Fruit fly (Drosophila melanogaster) whole organism, embryonic: ENCODE results near the gene CG7381.

Experiments
- Bteb2 ChIP-seq: fragments of 200-800 bp; sonication (Bioruptor generic); optimal IDR thresholded peaks from 2 replicates; lab custom pipeline; 2016; ENCODE audit warnings: missing biosample characterization, missing genetic modification characterization
- CG10462 ChIP-seq: fragments of 200-800 bp; sonication (Bioruptor generic); optimal IDR thresholded peaks from 2 replicates; lab custom pipeline; 2016; ENCODE audit warnings: missing biosample characterization, missing genetic modification characterization
- CG11560 ChIP-seq: fragments of 200-800 bp; sonication (Bioruptor generic); IDR thresholded peaks from 3 replicates; pipeline ENCODE4 v1.3.6; 2022; ENCODE audit warnings: missing biosample characterization, missing genetic modification characterization
- CG11696 ChIP-seq: fragments of 200-800 bp; sonication (Bioruptor generic); IDR thresholded peaks from 2 replicates; pipeline ENCODE4 v1.3.6; 2022; ENCODE audit warnings: missing biosample characterization, missing genetic modification characterization
- CG12299 ChIP-seq: fragments of 200-800 bp; sonication (Bioruptor generic); optimal IDR thresholded peaks from 2 replicates; lab custom pipeline; 2018; ENCODE audit warnings: missing biosample characterization, mild to moderate bottlenecking, missing genetic modification characterization
- CG14014 ChIP-seq: fragments of 200-800 bp; sonication (Bioruptor generic); IDR thresholded peaks from 2 replicates; pipeline ENCODE4 v1.3.6; 2022; ENCODE audit warnings: missing biosample characterization, missing genetic modification characterization
- CG15073 ChIP-seq: fragments of 200-800 bp; sonication (Bioruptor generic); optimal IDR thresholded peaks from 2 replicates; lab custom pipeline; 2016; ENCODE audit warnings: missing biosample characterization, missing genetic modification characterization
- CG17912 ChIP-seq: fragments of 200-800 bp; sonication (Bioruptor generic); optimal IDR thresholded peaks from 2 replicates; lab custom pipeline; 2018; ENCODE audit warnings: missing biosample characterization, mild to moderate bottlenecking, missing genetic modification characterization
- CG2889 ChIP-seq: fragments of 200-800 bp; sonication (Bioruptor generic); IDR thresholded peaks from 3 replicates; pipeline ENCODE4 v1.3.6; 2022; ENCODE audit warnings: missing biosample characterization, missing genetic modification characterization
- CG30020 ChIP-seq: fragments of 200-800 bp; optimal IDR thresholded peaks from 2 replicates; lab custom pipeline; 2019; ENCODE audit warnings: missing biosample characterization, mild to moderate bottlenecking, missing genetic modification characterization, moderate library complexity
- CG31224 ChIP-seq: fragments of 200-800 bp; sonication (Bioruptor generic); IDR thresholded peaks from 2 replicates; pipeline ENCODE4 v1.3.6; 2022; ENCODE audit warnings: missing biosample characterization, missing genetic modification characterization
- CG31388 ChIP-seq: fragments of 200-800 bp; sonication (Bioruptor generic); optimal IDR thresholded peaks from 2 replicates; lab custom pipeline; 2016; ENCODE audit warnings: missing biosample characterization, missing genetic modification characterization
- CG31441 ChIP-seq: fragments of 200-800 bp; sonication (Bioruptor generic); IDR thresholded peaks from 2 replicates; pipeline ENCODE4 v1.3.6; 2022; ENCODE audit warnings: missing biosample characterization, missing genetic modification characterization
- CG32772 ChIP-seq: fragments of 200-800 bp; sonication (Bioruptor generic); IDR thresholded peaks from 2 replicates; pipeline ENCODE4 v1.3.6; 2022; ENCODE audit warnings: missing biosample characterization, missing genetic modification characterization
- CG4424 ChIP-seq: fragments of 200-800 bp; sonication (Bioruptor generic); optimal IDR thresholded peaks from 3 replicates; lab custom pipeline; 2016; ENCODE audit warnings: missing biosample characterization, missing genetic modification characterization
- CoRest ChIP-seq: fragments of 200-800 bp; sonication (Bioruptor generic); optimal IDR thresholded peaks from 3 replicates; lab custom pipeline; 2018; ENCODE audit warnings: missing biosample characterization, mild to moderate bottlenecking, missing genetic modification characterization, moderate library complexity
- Dek ChIP-seq: fragments of 200-800 bp; sonication (Bioruptor generic); optimal IDR thresholded peaks from 3 replicates; lab custom pipeline; 2019; ENCODE audit warnings: missing biosample characterization, mild to moderate bottlenecking, missing genetic modification characterization, moderate library complexity
- Dp ChIP-seq: fragments of 200-800 bp; sonication (Bioruptor generic); optimal IDR thresholded peaks from 2 replicates; lab custom pipeline; 2018; ENCODE audit warnings: missing biosample characterization, mild to moderate bottlenecking, missing genetic modification characterization, moderate library complexity
- E2f1 ChIP-seq: fragments of 200-800 bp; sonication (Bioruptor generic); IDR thresholded peaks from 2 replicates; pipeline ENCODE4 v1.3.6; 2022; ENCODE audit warnings: missing biosample characterization, missing genetic modification characterization
- Ets97D ChIP-seq: fragments of 200-800 bp; sonication (Bioruptor generic); optimal IDR thresholded peaks from 3 replicates; lab custom pipeline; 2016; ENCODE audit warnings: missing biosample characterization, missing genetic modification characterization
- Gsc ChIP-seq: fragments of 200-800 bp; sonication (Bioruptor generic); IDR thresholded peaks from 2 replicates; pipeline ENCODE4 v1.3.6; 2022; ENCODE audit warnings: missing biosample characterization, missing genetic modification characterization
- HLH3B ChIP-seq: fragments of 200-800 bp; sonication (Bioruptor generic); IDR thresholded peaks from 2 replicates; pipeline ENCODE4 v1.3.6; 2022; ENCODE audit warnings: missing biosample characterization, missing genetic modification characterization
- Hsf ChIP-seq: fragments of 200-800 bp; sonication (Bioruptor generic); optimal IDR thresholded peaks from 3 replicates; lab custom pipeline; 2016; ENCODE audit warnings: missing biosample characterization, missing genetic modification characterization
- NFAT ChIP-seq: fragments of 200-800 bp; sonication (Bioruptor generic); IDR thresholded peaks from 2 replicates; pipeline ENCODE4 v1.3.6; 2022; ENCODE audit warnings: missing biosample characterization, missing genetic modification characterization
- Optix ChIP-seq: fragments of 200-800 bp; sonication (Bioruptor generic); IDR thresholded peaks from 3 replicates; pipeline ENCODE4 v1.3.6; 2022; ENCODE audit warnings: missing biosample characterization, missing genetic modification characterization
- Ptx1 ChIP-seq: fragments of 200-800 bp; sonication (Bioruptor generic); IDR thresholded peaks from 2 replicates; pipeline ENCODE4 v1.3.6; 2022; ENCODE audit warnings: missing biosample characterization, missing genetic modification characterization
- Trl ChIP-seq, 3 experiments: fragments of >200 bp in 2 of 3; fragments of 200-800 bp in 1 of 3; sonication (Bioruptor generic) in 1 of 3; optimal IDR thresholded peaks; 2 replicates in 1 of 3; 3 replicates in 2 of 3; lab custom pipeline; 2016 to 2017; ENCODE audit warnings: missing biosample characterization in 1 of 3, missing genetic modification characterization in 1 of 3
- Xrp1 ChIP-seq: fragments of 200-800 bp; sonication (Bioruptor generic); IDR thresholded peaks from 2 replicates; pipeline ENCODE4 v1.3.6; 2022; ENCODE audit warnings: missing biosample characterization, missing genetic modification characterization
- ab ChIP-seq: fragments of 200-800 bp; sonication (Bioruptor generic); optimal IDR thresholded peaks from 2 replicates; lab custom pipeline; 2016; ENCODE audit warnings: missing biosample characterization, missing genetic modification characterization
- ash1 ChIP-seq: fragments of 200-800 bp; sonication (Bioruptor generic); optimal IDR thresholded peaks from 2 replicates; lab custom pipeline; 2018; ENCODE audit warnings: missing biosample characterization, mild to moderate bottlenecking, missing genetic modification characterization
- ato ChIP-seq: fragments of 200-800 bp; sonication (Bioruptor generic); IDR thresholded peaks from 2 replicates; pipeline ENCODE4 v1.3.6; 2022; ENCODE audit warnings: missing biosample characterization, missing genetic modification characterization; ENCODE audit not compliant: partially characterized antibody
- bbx ChIP-seq: fragments of 200-800 bp; sonication (Bioruptor generic); IDR thresholded peaks from 2 replicates; pipeline ENCODE4 v1.3.6; 2022; ENCODE audit warnings: missing biosample characterization, missing genetic modification characterization; ENCODE audit not compliant: partially characterized antibody
- bowl ChIP-seq: fragments of 200-800 bp; sonication (Bioruptor generic); IDR thresholded peaks from 2 replicates; pipeline ENCODE4 v1.3.6; 2022; ENCODE audit warnings: missing biosample characterization, missing genetic modification characterization
- bsh ChIP-seq, 2 experiments: fragments of 200-800 bp; sonication (Bioruptor generic); optimal IDR thresholded peaks; 2 replicates each; lab custom pipeline; 2017 to 2018; ENCODE audit warnings: mild to moderate bottlenecking in 2 of 2, missing biosample characterization in 2 of 2, missing genetic modification characterization in 2 of 2, moderate library complexity in 1 of 2
- cad ChIP-seq: fragments of >200 bp; optimal IDR thresholded peaks from 2 replicates; lab custom pipeline; 2017; ENCODE audit warnings: missing biosample characterization, missing genetic modification characterization
- croc ChIP-seq: fragments of 200-800 bp; sonication (Bioruptor generic); conservative IDR thresholded peaks from 3 replicates; pipeline ENCODE4 v1.3.6; 2022; ENCODE audit warnings: missing biosample characterization, missing genetic modification characterization
- kah ChIP-seq: fragments of 200-800 bp; sonication (Bioruptor generic); optimal IDR thresholded peaks from 2 replicates; lab custom pipeline; 2018; ENCODE audit warnings: missing biosample characterization, mild to moderate bottlenecking, missing genetic modification characterization
- ken ChIP-seq: fragments of 200-800 bp; sonication (Bioruptor generic); IDR thresholded peaks from 3 replicates; pipeline ENCODE4 v1.3.6; 2022; ENCODE audit warnings: missing biosample characterization, missing genetic modification characterization
- pb ChIP-seq: fragments of 200-800 bp; sonication (Bioruptor generic); optimal IDR thresholded peaks from 3 replicates; lab custom pipeline; 2016; ENCODE audit warnings: missing biosample characterization, missing genetic modification characterization
- psq ChIP-seq: fragments of 200-800 bp; sonication (Bioruptor generic); optimal IDR thresholded peaks from 2 replicates; lab custom pipeline; 2017; ENCODE audit warnings: missing biosample characterization, missing genetic modification characterization
- scrt ChIP-seq: fragments of 200-800 bp; sonication (Bioruptor generic); optimal IDR thresholded peaks from 2 replicates; lab custom pipeline; 2018; ENCODE audit warnings: missing biosample characterization, mild to moderate bottlenecking, missing genetic modification characterization, moderate library complexity
- sens ChIP-seq: fragments of 200-800 bp; sonication (Bioruptor generic); peaks from one replicate; lab custom pipeline; 2016; ENCODE audit warnings: missing biosample characterization, missing genetic modification characterization
- sob ChIP-seq: fragments of 200-800 bp; sonication (Bioruptor generic); IDR thresholded peaks from 2 replicates; pipeline ENCODE4 v1.3.6; 2022; ENCODE audit warnings: missing biosample characterization, missing genetic modification characterization
- ssp ChIP-seq: fragments of 200-800 bp; sonication (Bioruptor generic); IDR thresholded peaks from 2 replicates; pipeline ENCODE4 v1.3.6; 2022; ENCODE audit warnings: missing biosample characterization, missing genetic modification characterization
- tap ChIP-seq: fragments of 200-800 bp; optimal IDR thresholded peaks from 3 replicates; lab custom pipeline; 2019; ENCODE audit warnings: missing biosample characterization, mild to moderate bottlenecking, missing genetic modification characterization, moderate library complexity
- tgo ChIP-seq: fragments of 200-800 bp; sonication (Bioruptor generic); IDR thresholded peaks from 3 replicates; pipeline ENCODE4 v1.3.6; 2022; ENCODE audit warnings: missing biosample characterization, missing genetic modification characterization
- tll ChIP-seq, 2 experiments: fragments of 200-800 bp in 1 of 2; fragments of >200 bp in 1 of 2; sonication (Bioruptor generic) in 1 of 2; optimal IDR thresholded peaks; 2 replicates each; lab custom pipeline; 2017 to 2019; ENCODE audit warnings: missing biosample characterization in 2 of 2, missing genetic modification characterization in 2 of 2, mild to moderate bottlenecking in 1 of 2, moderate library complexity in 1 of 2
- trh ChIP-seq: fragments of 200-800 bp; sonication (Bioruptor generic); optimal IDR thresholded peaks from 2 replicates; lab custom pipeline; 2016; ENCODE audit warnings: missing biosample characterization, missing genetic modification characterization
- ttk ChIP-seq: fragments of 200-800 bp; sonication (Bioruptor generic); IDR thresholded peaks from 2 replicates; pipeline ENCODE4 v2.1.2; 2022; ENCODE audit warnings: missing biosample characterization, missing genetic modification characterization

CG7381 gene

dm6 chr3R:12982167-12982981 is 5.1 kb upstream of the CG7381 start (continued):
- TF ChIP-seq Xrp1 (peak; percentile 58; the same call in 1 of the 2 replicates), pb (GFP tag; lab: Kevin White, UChicago) (no peak), cad (no peak), CG14014 (GFP tag; lab: Robert Waterston, UW) (peak; percentile 58), psq (GFP tag; lab: Kevin White, UChicago) (no peak), ash1 (GFP tag; lab: Kevin White, UChicago) (no peak), bowl (GFP tag; lab: Robert Waterston, UW) (no peak), CG31441 (GFP tag; lab: Robert Waterston, UW) (peak; percentile 63; the same call in 1 of the 2 replicates), ab (GFP tag; lab: Kevin White, UChicago) (peak; percentile 29), Optix (GFP tag; lab: Robert Waterston, UW) (0 out of 3 replicates have a peak, but pooled peaks have one; percentile 5), CoRest (tag; lab: Kevin White, UChicago) (peak; percentile 85), CG31388 (GFP tag; lab: Kevin White, UChicago) (no peak), sens (peak; percentile 76), CG12299 (tag; lab: Kevin White, UChicago) (peak; percentile 14), CG32772 (GFP tag; lab: Robert Waterston, UW) (peak; percentile 66), bbx (GFP tag; lab: Robert Waterston, UW) (0 out of 2 replicates have a peak, but pooled peaks have one; percentile 25), Trl (optimal IDR thresholded peaks at IDR 0.05; lab: Kevin White, UChicago) (no peak), Trl (GFP tag; optimal IDR thresholded peaks at IDR 0.05; lab: Kevin White, UChicago) (no peak), Ets97D (GFP tag; lab: Kevin White, UChicago) (no peak), trh (GFP tag; lab: Kevin White, UChicago) (no peak), tap (tag; lab: Kevin White, UChicago) (peak; percentile 27), croc (GFP tag; lab: Robert Waterston, UW) (no peak; the same call in 1 of the 3 replicates), CG4424 (GFP tag; lab: Kevin White, UChicago) (peak; percentile 34), Ptx1 (peak; percentile 64), Bteb2 (GFP tag; lab: Kevin White, UChicago) (no peak), ssp (GFP tag; lab: Robert Waterston, UW) (peak; percentile 14; the same call in 1 of the 2 replicates), kah (no peak), CG31224 (GFP tag; lab: Robert Waterston, UW) (peak; percentile 63), ttk (0 out of 2 replicates have a peak, but pooled peaks have one; percentile 20), scrt (peak; percentile 55), CG10462 (GFP tag; lab: Kevin White, UChicago) (peak; percentile 18), ken (GFP tag; lab: Robert Waterston, UW) (no peak; the same call in 2 of the 3 replicates), CG30020 (peak; percentile 24), NFAT (GFP tag; lab: Robert Waterston, UW) (peak; percentile 52; the same call in 1 of the 2 replicates), Hsf (GFP tag; lab: Kevin White, UChicago) (peak; percentile 58), CG2889 (GFP tag; lab: Robert Waterston, UW) (peak; percentile 76), CG11560 (tag; lab: Robert Waterston, UW) (0 out of 3 replicates have a peak, but pooled peaks have one; percentile 33), CG11696 (GFP tag; lab: Robert Waterston, UW) (peak; percentile 97), Gsc (no peak), bsh (GFP tag; optimal IDR thresholded peaks at IDR 0.05; lab: Kevin White, UChicago) (peak; percentile 23 to 67), tgo (GFP tag; lab: Robert Waterston, UW) (peak; percentile 43; the same call in 1 of the 3 replicates), E2f1 (GFP tag; lab: Robert Waterston, UW) (peak; percentile 56; the same call in 1 of the 2 replicates), CG15073 (GFP tag; lab: Kevin White, UChicago) (no peak), tll (GFP tag; optimal IDR thresholded peaks at IDR 0.05; lab: Kevin White, UChicago) (no peak), ato (GFP tag; lab: Robert Waterston, UW) (no peak), CG17912 (GFP tag; lab: Kevin White, UChicago) (no peak), Dek (tag; lab: Kevin White, UChicago) (peak; percentile 82), Dp (GFP tag; lab: Kevin White, UChicago) (no peak), sob (GFP tag; lab: Robert Waterston, UW) (peak; percentile 57; the same call in 1 of the 2 replicates), HLH3B (GFP tag; lab: Robert Waterston, UW) (peak; percentile 50)
